Worm (Caenorhabditis elegans): Measurements from ENCODE around the gene nhr-150.

- TF ChIP-seq elt-1 (tag; optimal IDR thresholded peaks at IDR 0.05; ENCODE audit: borderline replicate concordance, insufficient read depth) (no peak), blmp-1 (tag; optimal IDR thresholded peaks at IDR 0.05) (no peak), lsy-2 (tag; optimal IDR thresholded peaks at IDR 0.05) (peak; percentile 98), unc-39 (tag; optimal IDR thresholded peaks at IDR 0.05) (no peak), nhr-237 (tag; optimal IDR thresholded peaks at IDR 0.05) (peak; percentile 77), mep-1 (tag; optimal IDR thresholded peaks at IDR 0.05) (peak; percentile 85), ztf-11 (tag; optimal IDR thresholded peaks at IDR 0.05) (no peak), sptf-1 (tag; optimal IDR thresholded peaks at IDR 0.05) (peak; percentile 16), pha-4 (tag; optimal IDR thresholded peaks at IDR 0.05) (peak; percentile 87), nhr-76 (tag; optimal IDR thresholded peaks at IDR 0.05) (no peak), ceh-43 (GFP tag; optimal IDR thresholded peaks at IDR 0.05) (no peak), lin-13 (tag; optimal IDR thresholded peaks at IDR 0.05) (peak; percentile 80), nhr-2 (tag; optimal IDR thresholded peaks at IDR 0.05) (no peak)
Measured at ce11 chrV:15511613-15512216, 30.4 kb upstream of the nhr-150 start, which contains the start of gene rpl-38.
